Worm (Caenorhabditis elegans) whole organism, L4 larva: Measurements from ENCODE around the gene F32D8.4.

Source experiments
- jun-1 ChIP-seq: fragments of 150-350 bp; optimal IDR thresholded peaks from 2 replicates; lab custom pipeline; 2014; ENCODE audit warnings: missing biosample characterization, missing genetic modification reagents, missing genetic modification characterization
- nhr-77 ChIP-seq: fragments of 150-350 bp; optimal IDR thresholded peaks from 2 replicates; lab custom pipeline; 2014; ENCODE audit warnings: missing biosample characterization, missing genetic modification characterization

DNA sequence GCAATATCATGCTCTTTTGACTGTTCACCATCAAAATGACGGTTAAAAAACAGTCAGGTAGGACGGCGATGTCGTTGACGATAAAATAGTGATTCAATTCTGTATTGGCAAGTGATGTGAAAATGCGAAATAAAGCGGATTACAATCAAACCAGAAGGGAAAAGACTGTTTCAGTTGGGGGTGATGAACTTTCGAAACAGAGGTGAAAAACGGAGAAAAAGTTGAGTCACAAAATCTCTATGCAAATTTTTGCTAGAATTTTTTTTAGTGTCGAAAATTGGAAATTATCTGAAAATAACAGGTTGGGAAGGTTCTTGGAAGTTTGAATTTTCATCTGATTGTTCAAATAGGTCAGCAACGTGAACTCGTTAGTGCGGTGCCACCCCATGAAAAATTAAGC lies 28.4 kb upstream of the F32D8.4 start, which contains the start of gene nas-31:
- TF ChIP-seq jun-1 (tag; lab: Kevin White, UChicago): no peak
- TF ChIP-seq nhr-77: no peak
